Fruit fly (Drosophila melanogaster) whole organism, adult: ENCODE results near the gene Pgk.

Experiments used
- CG33017 ChIP-seq: fragments of 200-800 bp; sonication (Bioruptor generic); optimal IDR thresholded peaks from 2 replicates; lab custom pipeline; 2018; ENCODE audit warnings: missing biosample characterization, mild to moderate bottlenecking, missing genetic modification characterization, moderate library complexity
- CG5204 ChIP-seq: fragments of 200-800 bp; sonication (Bioruptor generic); optimal IDR thresholded peaks from 2 replicates; lab custom pipeline; 2016; ENCODE audit warnings: missing biosample characterization, missing genetic modification characterization
- Mnt ChIP-seq: fragments of 200-800 bp; sonication (Bioruptor generic); optimal IDR thresholded peaks from 2 replicates; lab custom pipeline; 2016; ENCODE audit warnings: missing biosample characterization, mild to moderate bottlenecking, missing genetic modification characterization
- bab1 ChIP-seq: fragments of 200-800 bp; sonication (Bioruptor generic); optimal IDR thresholded peaks from 3 replicates; lab custom pipeline; 2019; ENCODE audit warnings: missing biosample characterization, mild to moderate bottlenecking, missing genetic modification characterization, moderate library complexity
- cnc ChIP-seq, 2 experiments: fragments of >200 bp; optimal IDR thresholded peaks; 2 replicates each; lab custom pipeline; 2017
- tj ChIP-seq: fragments of 200-800 bp; sonication (Bioruptor generic); optimal IDR thresholded peaks from 3 replicates; lab custom pipeline; 2017; ENCODE audit warnings: missing biosample characterization, mild to moderate bottlenecking, missing genetic modification characterization, moderate library complexity

dm6 chr2L:2727364-2727763 is 25.5 kb downstream of the Pgk start:
- TF ChIP-seq CG33017 (tag; lab: Kevin White, UChicago) (no peak), Mnt (GFP tag; lab: Kevin White, UChicago) (no peak), CG5204 (GFP tag; lab: Kevin White, UChicago) (no peak), bab1 (no peak), cnc (optimal IDR thresholded peaks at IDR 0.05; lab: Kevin White, UChicago) (no peak), tj (GFP tag; lab: Kevin White, UChicago) (no peak)
